Fruit fly (Drosophila melanogaster): ENCODE results near the gene cDIP.

DNA sequence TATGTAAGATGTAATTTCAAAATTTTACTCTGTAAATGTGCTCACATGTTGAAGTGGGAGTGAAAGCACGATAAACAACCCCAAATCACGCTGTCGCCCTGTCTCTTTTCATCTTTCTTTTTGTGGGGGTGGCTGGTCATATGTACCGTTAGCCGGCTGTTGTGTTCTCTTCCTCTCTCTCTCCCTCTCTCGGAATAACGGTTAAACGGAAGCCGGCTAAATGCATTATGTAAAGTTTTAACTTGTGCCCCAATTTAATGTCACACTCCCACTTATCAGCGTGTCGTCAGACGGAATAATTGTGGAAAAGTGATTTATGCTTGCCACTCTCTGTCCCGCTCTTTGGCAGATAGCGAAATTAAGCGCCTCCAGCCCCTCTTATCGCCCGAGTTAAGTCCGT, 19.6 kb downstream of the cDIP start:
- TF ChIP-seq ttk (optimal IDR thresholded peaks at IDR 0.05) (no peak), psq (optimal IDR thresholded peaks at IDR 0.05) (no peak), Myc (optimal IDR thresholded peaks at IDR 0.05) (no peak)
